Fruit fly (Drosophila melanogaster): Measurements from ENCODE around the gene CG8519.

CG8519 gene

DNA sequence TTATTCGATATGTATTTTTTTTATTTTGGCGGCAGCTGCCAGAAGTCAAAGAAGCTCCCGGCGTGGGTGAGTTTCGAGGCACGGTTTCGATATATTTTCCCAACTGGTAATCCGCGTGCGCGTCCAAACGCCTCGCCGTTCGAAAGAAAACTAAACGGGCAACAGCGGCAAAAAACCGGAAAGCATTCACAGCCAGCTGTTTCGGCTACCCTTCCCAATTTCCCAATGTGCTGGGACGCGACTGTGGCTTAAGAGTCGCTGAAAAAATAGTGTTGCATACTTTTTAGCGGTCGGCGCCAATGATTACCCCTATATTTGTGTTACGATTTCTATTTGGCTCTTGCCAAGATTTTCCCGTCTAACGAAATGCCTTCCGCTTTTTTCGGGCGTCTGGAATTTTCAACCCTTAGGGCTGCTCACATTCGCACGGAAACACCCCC is 1.3 kb upstream of the CG8519 start, which contains the start of gene SP1173 (continued):
- peak; percentile 94 for TF ChIP-seq sr (GFP tag; IDR thresholded peaks at IDR 0.05)
- TF ChIP-seq CG13775 (GFP tag; optimal IDR thresholded peaks at IDR 0.05) = peak; percentile 20
- TF ChIP-seq Dfd (GFP tag; optimal IDR thresholded peaks at IDR 0.05) = no peak
- TF ChIP-seq CG6813 (GFP tag; optimal IDR thresholded peaks at IDR 0.05) = peak; percentile 70
- TF ChIP-seq sens-2 (GFP tag; IDR thresholded peaks at IDR 0.05) = peak; percentile 40; the same call in 1 of the 2 replicates
- peak; percentile 33 for TF ChIP-seq kah (GFP tag; optimal IDR thresholded peaks at IDR 0.05)
- no peak for TF ChIP-seq Trl (optimal IDR thresholded peaks at IDR 0.05)
- TF ChIP-seq Trl (GFP tag; optimal IDR thresholded peaks at IDR 0.05) = peak; percentile 45
- peak; percentile 76; the same call in 1 of the 2 replicates for TF ChIP-seq ato (GFP tag; IDR thresholded peaks at IDR 0.05; ENCODE audit: partially characterized antibody)
- no peak for TF ChIP-seq CG1233 (GFP tag; optimal IDR thresholded peaks at IDR 0.05)
- TF ChIP-seq Meics (GFP tag; optimal IDR thresholded peaks at IDR 0.05) = peak; percentile 39
- TF ChIP-seq Dll (GFP tag; IDR thresholded peaks at IDR 0.05; ENCODE audit: partially characterized antibody) = peak; percentile 54; the same call in 2 of the 4 replicates
- TF ChIP-seq HLH4C (GFP tag; IDR thresholded peaks at IDR 0.05; ENCODE audit: partially characterized antibody) = peak; percentile 54; the same call in 2 of the 3 replicates
- peak; percentile 7 for TF ChIP-seq Oli (tag; optimal IDR thresholded peaks at IDR 0.05)
- peak; percentile 41 for TF ChIP-seq dmrt99B (tag; optimal IDR thresholded peaks at IDR 0.05)
- no peak for TF ChIP-seq luna (GFP tag; optimal IDR thresholded peaks at IDR 0.05)
- peak; percentile 60 for TF ChIP-seq Kr (GFP tag; optimal IDR thresholded peaks at IDR 0.05)
- TF ChIP-seq CG31441 (GFP tag; IDR thresholded peaks at IDR 0.05) = peak; percentile 9; the same call in 1 of the 2 replicates
- TF ChIP-seq Hr39 (optimal IDR thresholded peaks at IDR 0.05) = no peak
- peak; percentile 61 for TF ChIP-seq lab (GFP tag; optimal IDR thresholded peaks at IDR 0.05)
- peak; percentile 57 for TF ChIP-seq CG6765 (GFP tag; optimal IDR thresholded peaks at IDR 0.05)
- TF ChIP-seq CG10366 (GFP tag; IDR thresholded peaks at IDR 0.05) = 0 out of 2 replicates have a peak, but pooled peaks have one; percentile 16
- TF ChIP-seq CG7987 (GFP tag; optimal IDR thresholded peaks at IDR 0.05) = peak; percentile 30
- TF ChIP-seq shn (GFP tag; optimal IDR thresholded peaks at IDR 0.05) = no peak
- TF ChIP-seq gsb (GFP tag; IDR thresholded peaks at IDR 0.05) = peak; percentile 28; the same call in 1 of the 2 replicates
- TF ChIP-seq sd (tag; optimal IDR thresholded peaks at IDR 0.05) = peak; percentile 64
- TF ChIP-seq HmgZ (tag; optimal IDR thresholded peaks at IDR 0.05) = peak; percentile 75
- no peak for TF ChIP-seq CG2202 (tag; optimal IDR thresholded peaks at IDR 0.05)
- no peak for TF ChIP-seq gt (GFP tag; IDR thresholded peaks at IDR 0.05)
- TF ChIP-seq gem (tag; optimal IDR thresholded peaks at IDR 0.05) = peak; percentile 1
- peak; percentile 62; the same call in 1 of the 2 replicates for TF ChIP-seq CG42726 (GFP tag; IDR thresholded peaks at IDR 0.05; ENCODE audit: partially characterized antibody)
- peak; percentile 5 for TF ChIP-seq BEAF-32 (GFP tag; optimal IDR thresholded peaks at IDR 0.05)
- peak; percentile 26 to 48 for TF ChIP-seq dpn (GFP tag; optimal IDR thresholded peaks at IDR 0.05)
- TF ChIP-seq bcd (GFP tag; optimal IDR thresholded peaks at IDR 0.05) = peak; percentile 18
- TF ChIP-seq YL-1 (GFP tag; optimal IDR thresholded peaks at IDR 0.05) = no peak
- peak; percentile 6 for TF ChIP-seq CG12219 (GFP tag; optimal IDR thresholded peaks at IDR 0.05)
- peak; percentile 35; the same call in 1 of the 2 replicates for TF ChIP-seq CG3847 (GFP tag; IDR thresholded peaks at IDR 0.05)
- TF ChIP-seq kni (GFP tag; optimal IDR thresholded peaks at IDR 0.05) = peak; percentile 21
- TF ChIP-seq dysf (GFP tag; IDR thresholded peaks at IDR 0.05) = no peak; the same call in 2 of the 3 replicates
- peak; percentile 63 for TF ChIP-seq slbo (GFP tag; IDR thresholded peaks at IDR 0.05)
- peak; percentile 36; the same call in 1 of the 2 replicates for TF ChIP-seq HLH3B (GFP tag; IDR thresholded peaks at IDR 0.05)
- TF ChIP-seq cwo (GFP tag; optimal IDR thresholded peaks at IDR 0.05) = peak; percentile 44
- TF ChIP-seq CG1024 (GFP tag; IDR thresholded peaks at IDR 0.05) = 0 out of 2 replicates have a peak, but pooled peaks have one; percentile 29
- peak; percentile 55 for TF ChIP-seq onecut (GFP tag; IDR thresholded peaks at IDR 0.05)
- no peak for TF ChIP-seq CG14441 (GFP tag; IDR thresholded peaks at IDR 0.05)
- peak; percentile 25 for TF ChIP-seq trem (tag; optimal IDR thresholded peaks at IDR 0.05)
- peak; percentile 61; the same call in 2 of the 3 replicates for TF ChIP-seq zen2 (GFP tag; IDR thresholded peaks at IDR 0.05; ENCODE audit: partially characterized antibody)
- TF ChIP-seq vvl (GFP tag; IDR thresholded peaks at IDR 0.05) = peak; percentile 83
- peak; percentile 65 for TF ChIP-seq CG13287 (GFP tag; IDR thresholded peaks at IDR 0.05; ENCODE audit: partially characterized antibody)
- peak; percentile 5 for TF ChIP-seq bigmax (GFP tag; optimal IDR thresholded peaks at IDR 0.05)

All from whole organism, embryonic.